Fruit fly (Drosophila melanogaster) whole organism: Measurements from ENCODE around the gene Hacd1.

ENCODE experiments used
- Dll ChIP-seq: fragments of >200 bp; optimal IDR thresholded peaks from 2 replicates; lab custom pipeline; 2017
- pan ChIP-seq: fragments of >200 bp; optimal IDR thresholded peaks from 2 replicates; lab custom pipeline; 2017
- psq ChIP-seq: fragments of >200 bp; optimal IDR thresholded peaks from 2 replicates; lab custom pipeline; 2017
- usp ChIP-seq: fragments of >200 bp; optimal IDR thresholded peaks from 2 replicates; lab custom pipeline; 2017; ENCODE audit warnings: missing biosample characterization, missing genetic modification characterization, mixed read lengths

dm6 chr2L:12010877-12011666 is 9.0 kb upstream of the Hacd1 start:
- TF ChIP-seq pan (lab: Kevin White, UChicago) (no peak), psq (no peak), usp (GFP tag; lab: Kevin White, UChicago) (no peak), Dll (peak; percentile 65)
